Worm (Caenorhabditis elegans) whole organism, L3 larva: ENCODE results near the gene lgc-39.

Experiments
- R02D3.7 ChIP-seq: fragments of 150-350 bp; optimal IDR thresholded peaks from 2 replicates; lab custom pipeline; 2014; ENCODE audit warnings: missing biosample characterization, missing genetic modification characterization
- ZK546.5 ChIP-seq: sonication (generic microtip); optimal IDR thresholded peaks from 2 replicates; lab custom pipeline; 2017; ENCODE audit warnings: missing biosample characterization, missing genetic modification characterization
- aly-2 ChIP-seq: fragments of 150-350 bp; optimal IDR thresholded peaks from 2 replicates; lab custom pipeline; 2014; ENCODE audit warnings: missing biosample characterization, missing genetic modification characterization
- ama-1 ChIP-seq: fragments of 150-350 bp; optimal IDR thresholded peaks from 2 replicates; lab custom pipeline; 2018
- ceh-82 ChIP-seq: fragments of 150-350 bp; optimal IDR thresholded peaks from 2 replicates; lab custom pipeline; 2014; ENCODE audit warnings: missing biosample characterization, missing genetic modification characterization
- ceh-9 ChIP-seq: sonication (generic microtip); optimal IDR thresholded peaks from 2 replicates; lab custom pipeline; 2018; ENCODE audit warnings: missing biosample characterization, missing genetic modification characterization
- egl-5 ChIP-seq: fragments of 150-350 bp; optimal IDR thresholded peaks from 2 replicates; lab custom pipeline; 2017; ENCODE audit warnings: missing biosample characterization, missing genetic modification reagents, missing genetic modification characterization, inconsistent platforms
- elt-1 ChIP-seq: fragments of 150-350 bp; optimal IDR thresholded peaks from 2 replicates; lab custom pipeline; 2014; ENCODE audit warnings: missing biosample characterization, missing genetic modification characterization
- elt-2 ChIP-seq: sonication (generic microtip); optimal IDR thresholded peaks from 2 replicates; lab custom pipeline; 2016; ENCODE audit warnings: missing genetic modification reagents, mild to moderate bottlenecking, missing genetic modification characterization, missing compliant biosample characterization
- eor-1 ChIP-seq, 2 experiments: fragments of 150-350 bp; optimal IDR thresholded peaks; 2 replicates each; lab custom pipeline; 2014 to 2018; ENCODE audit warnings: missing biosample characterization in 2 of 2, missing genetic modification characterization in 2 of 2
- fkh-10 ChIP-seq: sonication (generic microtip); optimal IDR thresholded peaks from 2 replicates; lab custom pipeline; 2017; ENCODE audit warnings: missing biosample characterization, missing genetic modification reagents, missing genetic modification characterization
- fkh-2 ChIP-seq: fragments of 150-350 bp; optimal IDR thresholded peaks from 2 replicates; lab custom pipeline; 2014; ENCODE audit warnings: missing biosample characterization, missing genetic modification reagents, missing genetic modification characterization
- hmg-11 ChIP-seq: sonication (generic microtip); optimal IDR thresholded peaks from 2 replicates; lab custom pipeline; 2016; ENCODE audit warnings: missing genetic modification characterization, missing compliant biosample characterization
- jun-1 ChIP-seq: fragments of 150-350 bp; optimal IDR thresholded peaks from 2 replicates; lab custom pipeline; 2014; ENCODE audit warnings: missing biosample characterization, missing genetic modification reagents, missing genetic modification characterization
- lin-39 ChIP-seq: fragments of 150-350 bp; optimal IDR thresholded peaks from 2 replicates; lab custom pipeline; 2018; ENCODE audit warnings: missing biosample characterization, missing genetic modification reagents, missing genetic modification characterization
- mml-1 ChIP-seq: fragments of 150-350 bp; sonication (generic microtip); optimal IDR thresholded peaks from 3 replicates; lab custom pipeline; 2014; ENCODE audit warnings: missing biosample characterization, missing genetic modification characterization
- nfya-1 ChIP-seq: sonication (generic microtip); optimal IDR thresholded peaks from 2 replicates; lab custom pipeline; 2017; ENCODE audit warnings: missing genetic modification characterization, mild to moderate bottlenecking, missing compliant biosample characterization, antibody characterized with exemption, moderate library complexity; ENCODE audit not compliant: insufficient read depth
- nhr-12 ChIP-seq: fragments of 150-350 bp; optimal IDR thresholded peaks from 2 replicates; lab custom pipeline; 2014; ENCODE audit warnings: missing biosample characterization, missing genetic modification characterization
- nhr-23 ChIP-seq: fragments of 150-350 bp; optimal IDR thresholded peaks from 2 replicates; lab custom pipeline; 2014; ENCODE audit warnings: missing biosample characterization, missing genetic modification reagents, missing genetic modification characterization
- nhr-28 ChIP-seq: fragments of 150-350 bp; optimal IDR thresholded peaks from 2 replicates; lab custom pipeline; 2014; ENCODE audit warnings: missing biosample characterization, missing genetic modification characterization
- nhr-43 ChIP-seq: sonication (generic microtip); optimal IDR thresholded peaks from 2 replicates; lab custom pipeline; 2016; ENCODE audit warnings: mild to moderate bottlenecking, missing genetic modification characterization, missing compliant biosample characterization; ENCODE audit not compliant: poor library complexity, severe bottlenecking
- nhr-67 ChIP-seq: fragments of 150-350 bp; optimal IDR thresholded peaks from 2 replicates; lab custom pipeline; 2014; ENCODE audit warnings: missing biosample characterization, missing genetic modification characterization
- nhr-76 ChIP-seq: fragments of 150-350 bp; sonication (generic microtip); optimal IDR thresholded peaks from 5 replicates; lab custom pipeline; 2014; ENCODE audit warnings: missing biosample characterization, missing genetic modification characterization
- nhr-77 ChIP-seq: fragments of 150-350 bp; optimal IDR thresholded peaks from 2 replicates; lab custom pipeline; 2014; ENCODE audit warnings: missing biosample characterization, missing genetic modification characterization
- pha-4 ChIP-seq: fragments of 150-350 bp; optimal IDR thresholded peaks from 2 replicates; lab custom pipeline; 2014; ENCODE audit warnings: missing biosample characterization, missing genetic modification reagents, missing genetic modification characterization
- pqm-1 ChIP-seq: fragments of 150-350 bp; optimal IDR thresholded peaks from 2 replicates; lab custom pipeline; 2017; ENCODE audit warnings: missing biosample characterization, missing genetic modification characterization, inconsistent platforms
- skn-1 ChIP-seq: fragments of 150-350 bp; optimal IDR thresholded peaks from 2 replicates; lab custom pipeline; 2014; ENCODE audit warnings: missing biosample characterization, missing genetic modification characterization
- unc-39 ChIP-seq: sonication (generic microtip); optimal IDR thresholded peaks from 4 replicates; lab custom pipeline; 2017; ENCODE audit warnings: missing biosample characterization, missing genetic modification characterization
- zag-1 ChIP-seq: fragments of 150-350 bp; optimal IDR thresholded peaks from 2 replicates; lab custom pipeline; 2014; ENCODE audit warnings: missing biosample characterization, missing genetic modification characterization
- ztf-4 ChIP-seq: fragments of 150-350 bp; optimal IDR thresholded peaks from 2 replicates; lab custom pipeline; 2014; ENCODE audit warnings: missing biosample characterization, missing genetic modification characterization

The lgc-39 gene

ce11 chrV:7196498-7196966 lies 21.2 kb downstream of the lgc-39 start, which contains the start of gene F09G2.2 (continued):
- TF ChIP-seq nhr-67 (no peak), unc-39 (no peak), egl-5 (peak; percentile 87), nhr-28 (tag; lab: Kevin White, UChicago) (no peak), nfya-1 (tag; lab: Kevin White, UChicago) (peak; percentile 95), ZK546.5 (peak; percentile 16), ceh-9 (no peak), lin-39 (tag; lab: Kevin White, UChicago) (peak; percentile 97), nhr-12 (no peak)

ce11 chrV:7197036-7197435 lies 21.7 kb downstream of the lgc-39 start:
- TF ChIP-seq ceh-9: no peak

ce11 chrV:7198403-7198802 lies 23.1 kb downstream of the lgc-39 start:
- no peak for TF ChIP-seq nhr-12
- TF ChIP-seq pqm-1 (tag; lab: Kevin White, UChicago): peak; percentile 58
- peak; percentile 19 for TF ChIP-seq nhr-43 (tag; lab: Kevin White, UChicago)
- TF ChIP-seq ama-1 (lab: Kevin White, UChicago): peak; percentile 91
- peak; percentile 5 for TF ChIP-seq nhr-23 (tag; lab: Kevin White, UChicago)
- TF ChIP-seq egl-5: no peak
- peak; percentile 85 for TF ChIP-seq elt-2 (tag; lab: Kevin White, UChicago)
- peak; percentile 4 for TF ChIP-seq aly-2 (tag; lab: Kevin White, UChicago)
- peak; percentile 52 for TF ChIP-seq pha-4 (tag; lab: Kevin White, UChicago)
- TF ChIP-seq nhr-28 (tag; lab: Kevin White, UChicago): no peak
- TF ChIP-seq jun-1 (tag; lab: Kevin White, UChicago): peak; percentile 24
- peak; percentile 18 for TF ChIP-seq skn-1

ce11 chrV:7199077-7199476 lies 23.8 kb downstream of the lgc-39 start:
- no peak for TF ChIP-seq ztf-4 (tag; lab: Kevin White, UChicago)
- TF ChIP-seq nhr-12: no peak
- no peak for TF ChIP-seq nhr-43 (tag; lab: Kevin White, UChicago)
- no peak for TF ChIP-seq nhr-77
- no peak for TF ChIP-seq R02D3.7 (tag; lab: Kevin White, UChicago)

ce11 chrV:7199932-7200331 lies 24.6 kb downstream of the lgc-39 start, which contains the start of gene F09G2.1:
TSS of gene F09G2.1 (plus strand) at chrV:7200232.
- TF ChIP-seq skn-1 (no peak), eor-1 (tag; optimal IDR thresholded peaks at IDR 0.05; lab: Kevin White, UChicago) (no peak), pqm-1 (tag; lab: Kevin White, UChicago) (no peak), nfya-1 (tag; lab: Kevin White, UChicago) (no peak), mml-1 (tag; lab: Kevin White, UChicago) (no peak)

- TF ChIP-seq nhr-23 (tag; lab: Kevin White, UChicago): no peak
- TF ChIP-seq ceh-82 (tag; lab: Kevin White, UChicago): no peak
- TF ChIP-seq fkh-2: no peak
- TF ChIP-seq skn-1: no peak
- TF ChIP-seq nhr-67: no peak
Measured at ce11 chrV:7201353-7201752, 26.1 kb downstream of the lgc-39 start.

ce11 chrV:7209001-7209400 lies 33.7 kb downstream of the lgc-39 start:
- TF ChIP-seq zag-1 (tag; lab: Kevin White, UChicago) (no peak), nhr-28 (tag; lab: Kevin White, UChicago) (no peak), elt-1 (no peak), ama-1 (lab: Kevin White, UChicago) (no peak), hmg-11 (no peak), nhr-76 (tag; lab: Kevin White, UChicago) (no peak), fkh-10 (GFP tag; lab: Kevin White, UChicago) (no peak)
